Fruit fly (Drosophila melanogaster) whole organism, embryonic: ENCODE data around the gene Prosalpha6.

Experiments
- Atf-2 ChIP-seq: fragments of 200-800 bp; sonication (Bioruptor generic); optimal IDR thresholded peaks from 2 replicates; lab custom pipeline; 2016; ENCODE audit warnings: missing biosample characterization, missing genetic modification characterization
- BEAF-32 ChIP-seq: fragments of 200-800 bp; sonication (Bioruptor generic); optimal IDR thresholded peaks from 3 replicates; lab custom pipeline; 2017; ENCODE audit warnings: missing biosample characterization, missing genetic modification characterization, mild to moderate bottlenecking, moderate library complexity, missing genetic modification reagents
- CG1024 ChIP-seq: fragments of 200-800 bp; sonication (Bioruptor generic); IDR thresholded peaks from 2 replicates; pipeline ENCODE4 v1.3.6; 2022; ENCODE audit warnings: missing biosample characterization, missing genetic modification characterization
- CG10431 ChIP-seq: fragments of 200-800 bp; sonication (Bioruptor generic); optimal IDR thresholded peaks from 3 replicates; lab custom pipeline; 2018; ENCODE audit warnings: missing biosample characterization, mild to moderate bottlenecking, missing genetic modification characterization
- CG11560 ChIP-seq: fragments of 200-800 bp; sonication (Bioruptor generic); IDR thresholded peaks from 3 replicates; pipeline ENCODE4 v1.3.6; 2022; ENCODE audit warnings: missing biosample characterization, missing genetic modification characterization
- CG11723 ChIP-seq: fragments of 200-800 bp; sonication (Bioruptor generic); optimal IDR thresholded peaks from 2 replicates; lab custom pipeline; 2017; ENCODE audit warnings: missing biosample characterization, mild to moderate bottlenecking, missing genetic modification characterization
- CG14667 ChIP-seq: fragments of 200-800 bp; sonication (Bioruptor generic); IDR thresholded peaks from 2 replicates; pipeline ENCODE4 v1.3.6; 2022; ENCODE audit warnings: missing biosample characterization, missing genetic modification characterization
- CG14710 ChIP-seq: fragments of 200-800 bp; sonication (Bioruptor generic); optimal IDR thresholded peaks from 3 replicates; lab custom pipeline; 2019; ENCODE audit warnings: missing biosample characterization, mild to moderate bottlenecking, missing genetic modification characterization, moderate library complexity
- CG15073 ChIP-seq: fragments of 200-800 bp; sonication (Bioruptor generic); optimal IDR thresholded peaks from 2 replicates; lab custom pipeline; 2016; ENCODE audit warnings: missing biosample characterization, missing genetic modification characterization
- CG15514 ChIP-seq: fragments of 200-800 bp; sonication (Bioruptor generic); optimal IDR thresholded peaks from 3 replicates; lab custom pipeline; 2017; ENCODE audit warnings: missing biosample characterization, missing genetic modification characterization, mild to moderate bottlenecking, moderate library complexity, missing genetic modification reagents
- CG16813 ChIP-seq: fragments of 200-800 bp; sonication (Bioruptor generic); IDR thresholded peaks from 3 replicates; pipeline ENCODE4 v1.3.6; 2022; ENCODE audit warnings: missing biosample characterization, missing genetic modification characterization; ENCODE audit not compliant: partially characterized antibody
- CG16815 ChIP-seq: fragments of 200-800 bp; sonication (Bioruptor generic); optimal IDR thresholded peaks from 3 replicates; lab custom pipeline; 2017; ENCODE audit warnings: missing biosample characterization, mild to moderate bottlenecking, missing genetic modification characterization
- CG17802 ChIP-seq: fragments of 200-800 bp; sonication (Bioruptor generic); optimal IDR thresholded peaks from 2 replicates; lab custom pipeline; 2018; ENCODE audit warnings: missing biosample characterization, mild to moderate bottlenecking, missing genetic modification characterization, moderate library complexity
- CG2120 ChIP-seq: fragments of 200-800 bp; sonication (Bioruptor generic); optimal IDR thresholded peaks from 3 replicates; lab custom pipeline; 2016; ENCODE audit warnings: missing biosample characterization, missing genetic modification characterization
- CG3065 ChIP-seq: fragments of 200-800 bp; sonication (Bioruptor generic); optimal IDR thresholded peaks from 2 replicates; lab custom pipeline; 2016; ENCODE audit warnings: missing biosample characterization, missing genetic modification characterization
- CG31365 ChIP-seq: fragments of 200-800 bp; sonication (Bioruptor generic); optimal IDR thresholded peaks from 2 replicates; lab custom pipeline; 2018; ENCODE audit warnings: missing biosample characterization, mild to moderate bottlenecking, missing genetic modification characterization
- CG34376 ChIP-seq: fragments of 200-800 bp; sonication (Bioruptor generic); optimal IDR thresholded peaks from 2 replicates; lab custom pipeline; 2018; ENCODE audit warnings: missing biosample characterization, mild to moderate bottlenecking, missing genetic modification characterization
- CG3995 ChIP-seq: fragments of 200-800 bp; sonication (Bioruptor generic); optimal IDR thresholded peaks from 3 replicates; lab custom pipeline; 2016; ENCODE audit warnings: missing biosample characterization, missing genetic modification characterization
- CG6654 ChIP-seq: fragments of 200-800 bp; sonication (Bioruptor generic); optimal IDR thresholded peaks from 2 replicates; lab custom pipeline; 2017; ENCODE audit warnings: missing biosample characterization, mild to moderate bottlenecking, missing genetic modification characterization
- CG6791 ChIP-seq: fragments of 200-800 bp; sonication (Bioruptor generic); IDR thresholded peaks from 3 replicates; pipeline ENCODE4 v1.3.6; 2022; ENCODE audit warnings: missing biosample characterization, missing genetic modification characterization; ENCODE audit not compliant: partially characterized antibody
- CG8290 ChIP-seq, 3 experiments: fragments of 200-800 bp; sonication (Bioruptor generic); optimal IDR thresholded peaks; 2 replicates each; lab custom pipeline; 2016 to 2019; ENCODE audit warnings: missing biosample characterization in 3 of 3, missing genetic modification characterization in 3 of 3, mild to moderate bottlenecking in 2 of 3, moderate library complexity in 1 of 3
- CG8765 ChIP-seq: fragments of 200-800 bp; sonication (Bioruptor generic); IDR thresholded peaks from 2 replicates; pipeline ENCODE4 v1.3.6; 2022; ENCODE audit warnings: missing biosample characterization, missing genetic modification characterization
- Dp ChIP-seq: fragments of 200-800 bp; sonication (Bioruptor generic); optimal IDR thresholded peaks from 2 replicates; lab custom pipeline; 2018; ENCODE audit warnings: missing biosample characterization, mild to moderate bottlenecking, missing genetic modification characterization, moderate library complexity
- Dref ChIP-seq: fragments of 200-800 bp; sonication (Bioruptor generic); IDR thresholded peaks from 2 replicates; pipeline ENCODE4 v1.3.6; 2022; ENCODE audit warnings: missing biosample characterization, missing genetic modification characterization
- ERR ChIP-seq: fragments of 200-800 bp; sonication (Bioruptor generic); optimal IDR thresholded peaks from 2 replicates; lab custom pipeline; 2016; ENCODE audit warnings: missing biosample characterization, missing genetic modification characterization
- Gug ChIP-seq: fragments of 200-800 bp; sonication (Bioruptor generic); IDR thresholded peaks from 4 replicates; pipeline ENCODE4 v1.3.6; 2022; ENCODE audit warnings: missing biosample characterization, missing genetic modification characterization
- HLH54F ChIP-seq: fragments of 200-800 bp; sonication (Bioruptor generic); optimal IDR thresholded peaks from 3 replicates; lab custom pipeline; 2016; ENCODE audit warnings: missing biosample characterization, missing genetic modification characterization
- Hr3 ChIP-seq: fragments of 200-800 bp; sonication (Bioruptor generic); optimal IDR thresholded peaks from 3 replicates; lab custom pipeline; 2016; ENCODE audit warnings: missing biosample characterization, missing genetic modification characterization
- NC2α ChIP-seq: fragments of 200-800 bp; sonication (Bioruptor generic); optimal IDR thresholded peaks from 2 replicates; lab custom pipeline; 2016; ENCODE audit warnings: missing biosample characterization, missing genetic modification characterization
- Nf-YC ChIP-seq: fragments of 200-800 bp; optimal IDR thresholded peaks from 3 replicates; lab custom pipeline; 2019; ENCODE audit warnings: missing biosample characterization, mild to moderate bottlenecking, missing genetic modification characterization, moderate library complexity
- Scr ChIP-seq: fragments of 200-800 bp; sonication (Bioruptor generic); IDR thresholded peaks from 2 replicates; pipeline ENCODE4 v1.3.6; 2022; ENCODE audit warnings: missing biosample characterization, missing genetic modification characterization; ENCODE audit not compliant: partially characterized antibody
- Side ChIP-seq: fragments of 200-800 bp; sonication (Bioruptor generic); optimal IDR thresholded peaks from 2 replicates; lab custom pipeline; 2016; ENCODE audit warnings: missing biosample characterization, missing genetic modification characterization
- Sry-β ChIP-seq: fragments of 200-800 bp; sonication (Bioruptor generic); optimal IDR thresholded peaks from 2 replicates; lab custom pipeline; 2018; ENCODE audit warnings: missing biosample characterization, mild to moderate bottlenecking, missing genetic modification characterization, moderate library complexity
- Ssrp ChIP-seq: fragments of 200-800 bp; sonication (Bioruptor generic); optimal IDR thresholded peaks from 2 replicates; lab custom pipeline; 2018; ENCODE audit warnings: missing biosample characterization, mild to moderate bottlenecking, missing genetic modification characterization, moderate library complexity
- ab ChIP-seq: fragments of 200-800 bp; sonication (Bioruptor generic); optimal IDR thresholded peaks from 2 replicates; lab custom pipeline; 2016; ENCODE audit warnings: missing biosample characterization, missing genetic modification characterization
- crp ChIP-seq, 2 experiments: fragments of 200-800 bp; sonication (Bioruptor generic); optimal IDR thresholded peaks; 2 replicates in 1 of 2; 3 replicates in 1 of 2; lab custom pipeline; 2017; ENCODE audit warnings: missing biosample characterization in 2 of 2, missing genetic modification characterization in 2 of 2, mild to moderate bottlenecking in 1 of 2, moderate library complexity in 1 of 2
- hb ChIP-seq: fragments of 200-800 bp; sonication (Bioruptor generic); IDR thresholded peaks from 3 replicates; pipeline ENCODE4 v1.3.6; 2022; ENCODE audit warnings: missing biosample characterization, missing genetic modification characterization; ENCODE audit not compliant: partially characterized antibody
- lola ChIP-seq, 3 experiments: fragments of >200 bp in 2 of 3; fragments of 200-800 bp in 1 of 3; sonication (Bioruptor generic) in 1 of 3; optimal IDR thresholded peaks; 2 replicates each; lab custom pipeline; 2017 to 2019; ENCODE audit warnings: missing biosample characterization in 3 of 3, missing genetic modification characterization in 3 of 3, mild to moderate bottlenecking in 1 of 3, moderate library complexity in 1 of 3
- mirr ChIP-seq: fragments of 200-800 bp; sonication (Bioruptor generic); optimal IDR thresholded peaks from 3 replicates; lab custom pipeline; 2018; ENCODE audit warnings: missing biosample characterization, mild to moderate bottlenecking, missing genetic modification characterization
- nerfin-2 ChIP-seq: fragments of 200-800 bp; sonication (Bioruptor generic); IDR thresholded peaks from 2 replicates; pipeline ENCODE4 v1.3.6; 2022; ENCODE audit warnings: missing biosample characterization, missing genetic modification characterization; ENCODE audit not compliant: partially characterized antibody
- odd ChIP-seq: fragments of 200-800 bp; sonication (Bioruptor generic); optimal IDR thresholded peaks from 2 replicates; lab custom pipeline; 2017; ENCODE audit warnings: missing biosample characterization, mild to moderate bottlenecking, missing genetic modification characterization
- otp ChIP-seq: fragments of 200-800 bp; sonication (Bioruptor generic); IDR thresholded peaks from 3 replicates; pipeline ENCODE4, ENCODE4 v1.3.6; 2022; ENCODE audit warnings: missing biosample characterization, missing genetic modification characterization
- scrt ChIP-seq: fragments of 200-800 bp; sonication (Bioruptor generic); optimal IDR thresholded peaks from 2 replicates; lab custom pipeline; 2018; ENCODE audit warnings: missing biosample characterization, mild to moderate bottlenecking, missing genetic modification characterization, moderate library complexity
- tll ChIP-seq, 2 experiments: fragments of 200-800 bp in 1 of 2; fragments of >200 bp in 1 of 2; sonication (Bioruptor generic) in 1 of 2; optimal IDR thresholded peaks; 2 replicates each; lab custom pipeline; 2017 to 2019; ENCODE audit warnings: missing biosample characterization in 2 of 2, missing genetic modification characterization in 2 of 2, mild to moderate bottlenecking in 1 of 2, moderate library complexity in 1 of 2
- unc-4 ChIP-seq: fragments of 200-800 bp; sonication (Bioruptor generic); IDR thresholded peaks from 2 replicates; pipeline ENCODE4 v1.3.6; 2022; ENCODE audit warnings: missing biosample characterization, missing genetic modification characterization; ENCODE audit not compliant: partially characterized antibody
- zfh2 ChIP-seq: fragments of 200-800 bp; sonication (Bioruptor generic); optimal IDR thresholded peaks from 2 replicates; lab custom pipeline; 2016; ENCODE audit warnings: missing biosample characterization, missing genetic modification characterization

The Prosalpha6 gene

DNA sequence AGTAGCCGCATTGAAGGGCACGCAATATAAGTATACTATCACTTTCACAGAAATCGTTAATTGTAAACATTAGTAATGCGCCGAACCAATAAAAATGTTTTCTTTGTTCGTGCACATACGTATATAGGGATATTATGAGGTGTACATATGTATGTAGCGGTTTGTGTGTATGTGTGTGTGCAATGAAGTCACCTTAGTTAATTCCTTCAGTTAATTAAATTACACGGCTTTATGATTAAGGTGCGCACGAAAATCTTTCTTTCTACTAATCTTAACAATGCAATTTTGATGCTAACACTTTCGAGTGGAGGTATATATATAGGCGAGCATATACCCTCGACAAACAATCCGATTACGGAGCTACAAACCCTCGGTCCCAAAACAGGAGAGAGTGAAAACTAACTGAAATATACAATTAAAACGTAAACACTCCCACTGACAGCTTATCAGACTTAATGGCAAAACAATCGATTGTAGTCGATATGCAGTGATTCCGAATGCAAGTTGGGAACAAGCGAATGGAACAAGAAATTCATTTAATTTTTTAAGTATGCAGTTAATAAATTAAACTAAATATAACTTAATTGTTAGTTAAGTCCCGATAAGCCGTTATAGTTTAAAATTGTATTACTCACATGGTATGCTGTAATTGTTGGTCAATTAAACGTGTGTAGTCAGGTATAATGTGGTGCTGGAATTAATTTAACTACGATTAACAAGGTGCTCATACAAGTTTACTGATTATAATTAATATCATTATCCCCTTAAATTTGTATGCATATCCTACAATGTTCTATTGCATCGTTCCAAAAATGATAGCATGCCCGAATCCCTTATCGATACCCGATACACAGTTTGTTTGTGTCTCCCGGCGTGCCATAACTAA is at the start of gene Prosalpha6, which contains the start of gene Npc1a (continued):
- TF ChIP-seq Side (GFP tag; lab: Kevin White, UChicago) (no peak), nerfin-2 (0 out of 2 replicates have a peak, but pooled peaks have one; percentile 27), zfh2 (peak; percentile 25), unc-4 (GFP tag; lab: Robert Waterston, UW) (peak; percentile 67), CG16815 (no peak), CG3065 (no peak), CG31365 (tag; lab: Kevin White, UChicago) (no peak), odd (GFP tag; lab: Kevin White, UChicago) (no peak), CG16813 (GFP tag; lab: Robert Waterston, UW) (peak; percentile 71; the same call in 2 of the 3 replicates), CG17802 (tag; lab: Kevin White, UChicago) (peak; percentile 25), CG34376 (peak; percentile 36), Hr3 (peak; percentile 17), CG15073 (GFP tag; lab: Kevin White, UChicago) (no peak), CG14710 (tag; lab: Kevin White, UChicago) (peak; percentile 70), CG10431 (GFP tag; lab: Kevin White, UChicago) (no peak), mirr (GFP tag; lab: Kevin White, UChicago) (peak; percentile 26), CG11560 (peak; percentile 91; the same call in 2 of the 3 replicates), CG1024 (peak; percentile 70), otp (GFP tag; lab: Robert Waterston, UW) (no peak), Scr (peak; percentile 69), Nf-YC (peak; percentile 30), HLH54F (peak; percentile 5), lola (GFP tag; optimal IDR thresholded peaks at IDR 0.05; lab: Kevin White, UChicago) (peak in 1 of 3 experiments; percentile 31), BEAF-32 (peak; percentile 88), crp (GFP tag; optimal IDR thresholded peaks at IDR 0.05; lab: Kevin White, UChicago) (peak in 1 of 2 experiments; percentile 10), NC2α (GFP tag; lab: Kevin White, UChicago) (peak; percentile 25), tll (GFP tag; optimal IDR thresholded peaks at IDR 0.05; lab: Kevin White, UChicago) (peak in 1 of 2 experiments; percentile 66), CG6791 (peak; percentile 56; the same call in 2 of the 3 replicates), ERR (GFP tag; lab: Kevin White, UChicago) (no peak), CG6654 (GFP tag; lab: Kevin White, UChicago) (no peak), Sry-β (peak; percentile 46), CG8765 (GFP tag; lab: Robert Waterston, UW) (no peak), Dref (peak; percentile 79), CG8290 (GFP tag; optimal IDR thresholded peaks at IDR 0.05; lab: Kevin White, UChicago) (peak; percentile 77), CG8290 (tag; optimal IDR thresholded peaks at IDR 0.05; lab: Kevin White, UChicago) (peak; percentile 72 to 82), Gug (GFP tag; lab: Robert Waterston, UW) (no peak), Dp (GFP tag; lab: Kevin White, UChicago) (peak; percentile 23), ab (GFP tag; lab: Kevin White, UChicago) (peak; percentile 20), Ssrp (tag; lab: Kevin White, UChicago) (no peak), CG15514 (GFP tag; lab: Kevin White, UChicago) (peak; percentile 16), scrt (GFP tag; lab: Kevin White, UChicago) (peak; percentile 14), CG11723 (GFP tag; lab: Kevin White, UChicago) (peak; percentile 94), hb (GFP tag; lab: Robert Waterston, UW) (peak; percentile 71; the same call in 1 of the 3 replicates), CG14667 (peak; percentile 82), CG2120 (GFP tag; lab: Kevin White, UChicago) (peak; percentile 36), CG3995 (GFP tag; lab: Kevin White, UChicago) (peak; percentile 27), Atf-2 (no peak)
